Worm (Caenorhabditis elegans): ENCODE data around the gene F38A1.6.

Gene F38A1.6

DNA sequence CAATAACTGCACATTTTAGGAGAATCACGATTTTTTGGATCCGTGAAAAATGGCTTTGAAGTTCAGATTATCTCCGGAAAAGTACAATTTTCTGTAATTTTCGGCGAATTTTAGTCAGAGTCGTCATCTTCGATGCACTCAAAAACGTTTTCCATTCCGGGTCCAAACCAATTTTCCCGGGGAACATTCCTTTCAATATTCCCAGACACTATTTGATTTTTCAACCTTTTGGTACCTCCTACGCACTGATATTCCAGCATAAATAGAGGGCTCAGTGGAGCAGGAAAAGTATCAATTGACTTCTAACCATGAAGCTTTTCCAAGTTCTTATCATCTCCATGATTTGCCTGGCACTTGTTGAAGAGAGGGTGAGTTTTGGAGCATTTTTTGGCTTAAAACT lies 20.1 kb upstream of the F38A1.6 start, which contains the start of gene W09G12.6:
Gene W09G12.6, plus strand, starts transcription at position 301 of the 400 bp plus-strand sequence.
- TF ChIP-seq ama-1 (optimal IDR thresholded peaks at IDR 0.05) (no peak), aly-1 (tag; optimal IDR thresholded peaks at IDR 0.05) (no peak), flt-1 (GFP tag; IDR thresholded peaks at IDR 0.05) (no peak), ceh-13 (GFP tag; optimal IDR thresholded peaks at IDR 0.05) (no peak), B0310.2 (tag; optimal IDR thresholded peaks at IDR 0.05) (no peak), pes-1 (GFP tag; IDR thresholded peaks at IDR 0.05) (no peak), F13C5.2 (tag; optimal IDR thresholded peaks at IDR 0.05) (no peak), hnd-1 (tag; optimal IDR thresholded peaks at IDR 0.05) (no peak), scrt-1 (GFP tag; IDR thresholded peaks at IDR 0.05) (no peak), hmbx-1 (tag; optimal IDR thresholded peaks at IDR 0.05) (no peak), hmg-4 (GFP tag; optimal IDR thresholded peaks at IDR 0.05) (no peak)

DNA sequence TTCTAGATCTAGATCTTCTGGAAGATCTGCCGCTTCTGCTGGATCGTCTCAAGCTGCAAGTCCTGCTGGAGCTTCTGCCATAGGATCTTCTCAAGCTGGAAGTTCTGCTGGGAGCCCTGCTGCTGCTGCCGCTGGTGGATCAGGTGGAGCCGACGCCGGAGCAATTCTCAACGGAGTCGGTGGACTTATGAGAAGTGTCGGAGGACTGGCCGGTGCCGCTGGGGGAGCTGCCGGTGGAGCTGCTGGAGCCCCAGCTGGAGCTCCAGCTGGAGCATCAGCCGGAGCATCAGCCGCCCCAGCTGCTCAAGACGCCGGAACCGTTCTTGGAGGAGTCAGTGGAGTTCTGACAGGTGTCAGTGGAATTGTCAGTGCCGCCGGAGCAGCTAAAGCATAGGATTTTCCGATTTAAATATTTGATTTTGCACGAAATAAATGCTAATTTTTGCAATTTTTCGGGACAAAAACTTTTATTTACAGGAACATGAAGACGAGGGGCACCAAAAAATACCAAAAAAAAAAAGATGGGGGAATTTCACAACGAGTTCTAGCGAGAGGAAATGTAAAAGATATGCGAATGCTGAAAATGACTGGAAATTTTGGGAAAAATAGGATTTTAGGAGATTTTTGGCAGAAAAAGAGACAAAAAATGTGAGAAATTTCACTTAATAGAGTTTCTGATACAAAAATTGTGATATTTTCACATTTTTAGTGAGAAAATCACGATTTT lies 19.1 kb upstream of the F38A1.6 start:
- TF ChIP-seq hmg-4 (GFP tag; optimal IDR thresholded peaks at IDR 0.05) (no peak), F13C5.2 (tag; optimal IDR thresholded peaks at IDR 0.05) (no peak), pes-1 (GFP tag; IDR thresholded peaks at IDR 0.05) (no peak), aly-1 (tag; optimal IDR thresholded peaks at IDR 0.05) (no peak), tra-4 (tag; optimal IDR thresholded peaks at IDR 0.05) (no peak), hnd-1 (tag; optimal IDR thresholded peaks at IDR 0.05) (no peak), flt-1 (GFP tag; IDR thresholded peaks at IDR 0.05) (no peak), tbx-11 (GFP tag; IDR thresholded peaks at IDR 0.05) (no peak), tbx-37 (GFP tag; conservative IDR thresholded peaks at IDR 0.05) (no peak), ama-1 (optimal IDR thresholded peaks at IDR 0.05) (no peak), hmbx-1 (tag; optimal IDR thresholded peaks at IDR 0.05) (no peak)

DNA sequence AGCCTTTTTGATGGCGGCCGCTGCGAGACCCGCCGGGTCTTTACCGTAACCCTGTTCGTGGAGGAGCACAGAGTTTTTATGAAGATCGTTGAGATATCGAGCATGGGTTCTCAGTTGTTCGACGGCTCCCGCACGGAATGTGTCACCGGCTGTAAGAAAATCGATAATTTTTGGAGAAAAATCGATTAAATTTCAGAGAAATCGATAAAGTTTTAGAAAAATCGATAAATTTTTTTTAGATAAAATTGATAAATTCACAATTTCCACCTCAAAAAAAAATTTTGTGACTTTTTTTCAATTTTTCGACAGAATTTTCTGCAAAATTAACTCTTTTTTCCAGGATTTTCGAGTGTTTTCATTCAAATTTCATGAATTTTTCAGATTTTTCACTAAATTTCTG lies 16.9 kb upstream of the F38A1.6 start:
- TF ChIP-seq pes-1 (GFP tag; IDR thresholded peaks at IDR 0.05) (no peak), scrt-1 (GFP tag; IDR thresholded peaks at IDR 0.05) (no peak), B0310.2 (tag; optimal IDR thresholded peaks at IDR 0.05) (no peak), ets-7 (tag; optimal IDR thresholded peaks at IDR 0.05) (no peak), tbx-11 (GFP tag; IDR thresholded peaks at IDR 0.05) (no peak), tbx-37 (GFP tag; conservative IDR thresholded peaks at IDR 0.05) (no peak), ceh-36 (tag; optimal IDR thresholded peaks at IDR 0.05) (no peak), sea-1 (GFP tag; conservative IDR thresholded peaks at IDR 0.05) (no peak), aly-1 (tag; optimal IDR thresholded peaks at IDR 0.05) (no peak), ama-1 (optimal IDR thresholded peaks at IDR 0.05) (no peak), hnd-1 (tag; optimal IDR thresholded peaks at IDR 0.05) (no peak), hmg-4 (GFP tag; optimal IDR thresholded peaks at IDR 0.05) (no peak), hmbx-1 (tag; optimal IDR thresholded peaks at IDR 0.05) (no peak), F13C5.2 (tag; optimal IDR thresholded peaks at IDR 0.05) (no peak), ceh-13 (GFP tag; optimal IDR thresholded peaks at IDR 0.05) (no peak), tra-4 (tag; optimal IDR thresholded peaks at IDR 0.05) (no peak), flt-1 (GFP tag; IDR thresholded peaks at IDR 0.05) (no peak)

DNA sequence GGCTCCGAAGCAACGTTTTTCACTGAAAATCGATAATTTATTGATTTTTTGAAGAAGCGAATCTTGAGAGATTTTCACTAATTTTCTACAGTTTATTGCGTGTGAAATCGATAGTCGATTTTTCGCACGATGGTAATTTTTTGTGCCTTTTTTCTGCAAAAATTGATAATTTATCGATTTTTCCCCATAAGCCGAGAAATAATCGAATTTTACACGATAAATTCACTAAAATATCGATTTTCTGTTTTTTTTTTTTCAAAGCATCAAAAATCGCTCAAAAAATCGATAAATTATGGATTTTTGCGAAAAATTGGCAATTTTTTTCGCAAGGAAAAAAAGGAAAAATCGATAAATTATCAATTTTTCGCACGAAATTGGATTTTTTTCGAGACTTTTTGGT lies 15.9 kb upstream of the F38A1.6 start:
- TF ChIP-seq F13C5.2 (tag; optimal IDR thresholded peaks at IDR 0.05) = no peak
- no peak for TF ChIP-seq tbx-11 (GFP tag; IDR thresholded peaks at IDR 0.05)
- no peak for TF ChIP-seq flt-1 (GFP tag; IDR thresholded peaks at IDR 0.05)
- TF ChIP-seq ceh-36 (tag; optimal IDR thresholded peaks at IDR 0.05) = no peak
- TF ChIP-seq hnd-1 (tag; optimal IDR thresholded peaks at IDR 0.05) = no peak
- no peak for TF ChIP-seq hmbx-1 (tag; optimal IDR thresholded peaks at IDR 0.05)
- no peak for TF ChIP-seq scrt-1 (GFP tag; IDR thresholded peaks at IDR 0.05)
- no peak for TF ChIP-seq hmg-4 (GFP tag; optimal IDR thresholded peaks at IDR 0.05)
- TF ChIP-seq aly-1 (tag; optimal IDR thresholded peaks at IDR 0.05) = no peak
- no peak for TF ChIP-seq ama-1 (optimal IDR thresholded peaks at IDR 0.05)
- TF ChIP-seq tra-4 (tag; optimal IDR thresholded peaks at IDR 0.05) = no peak
- no peak for TF ChIP-seq ceh-13 (GFP tag; optimal IDR thresholded peaks at IDR 0.05)

DNA sequence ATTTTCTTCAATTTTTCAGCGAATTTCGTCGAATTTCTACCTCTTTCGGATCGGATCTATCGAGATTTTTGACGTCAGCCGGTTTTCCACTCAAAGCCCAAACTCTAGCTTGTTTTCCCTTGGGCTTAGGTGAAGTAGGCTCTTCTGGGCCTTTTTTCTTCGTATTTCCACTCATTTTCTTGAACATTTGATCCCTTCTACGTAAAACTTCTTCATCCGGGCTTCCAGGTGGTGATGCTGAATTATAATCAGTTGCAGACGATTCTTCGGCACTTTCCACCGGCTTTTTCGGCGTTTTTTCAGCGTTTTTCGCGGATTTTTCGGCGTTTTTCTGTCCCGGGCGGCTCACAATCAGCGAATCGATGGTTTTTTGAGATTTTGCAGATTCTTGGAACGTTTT lies 13.5 kb upstream of the F38A1.6 start:
- no peak for TF ChIP-seq flt-1 (GFP tag; IDR thresholded peaks at IDR 0.05)
- TF ChIP-seq ceh-36 (tag; optimal IDR thresholded peaks at IDR 0.05) = no peak
- TF ChIP-seq tbx-11 (GFP tag; IDR thresholded peaks at IDR 0.05) = no peak
- no peak for TF ChIP-seq scrt-1 (GFP tag; IDR thresholded peaks at IDR 0.05)
- TF ChIP-seq ceh-13 (GFP tag; optimal IDR thresholded peaks at IDR 0.05) = no peak
- no peak for TF ChIP-seq aly-1 (tag; optimal IDR thresholded peaks at IDR 0.05)
- TF ChIP-seq F13C5.2 (tag; optimal IDR thresholded peaks at IDR 0.05) = no peak
- TF ChIP-seq hnd-1 (tag; optimal IDR thresholded peaks at IDR 0.05) = no peak

- TF ChIP-seq tra-4 (tag; optimal IDR thresholded peaks at IDR 0.05) (no peak), scrt-1 (GFP tag; IDR thresholded peaks at IDR 0.05) (no peak), F13C5.2 (tag; optimal IDR thresholded peaks at IDR 0.05) (no peak), tbx-11 (GFP tag; IDR thresholded peaks at IDR 0.05) (no peak), B0310.2 (tag; optimal IDR thresholded peaks at IDR 0.05) (no peak), hnd-1 (tag; optimal IDR thresholded peaks at IDR 0.05) (no peak), aly-1 (tag; optimal IDR thresholded peaks at IDR 0.05) (no peak), ceh-36 (tag; optimal IDR thresholded peaks at IDR 0.05) (no peak)
Measured at ce11 chrIV:1239686-1240085, 12.0 kb upstream of the F38A1.6 start, which contains the start of gene F38A1.8. F38A1.8 (minus strand) TSS chrIV:1239852.

- TF ChIP-seq hnd-1 (tag; optimal IDR thresholded peaks at IDR 0.05) (no peak), pes-1 (GFP tag; IDR thresholded peaks at IDR 0.05) (no peak), ceh-13 (GFP tag; optimal IDR thresholded peaks at IDR 0.05) (no peak), ets-7 (tag; optimal IDR thresholded peaks at IDR 0.05) (no peak), flt-1 (GFP tag; IDR thresholded peaks at IDR 0.05) (no peak), aly-1 (tag; optimal IDR thresholded peaks at IDR 0.05) (no peak)
Measured at ce11 chrIV:1243295-1243694, 8.4 kb upstream of the F38A1.6 start, which contains the start of gene F38A1.15. F38A1.15 (minus strand) TSS chrIV:1243395.

DNA sequence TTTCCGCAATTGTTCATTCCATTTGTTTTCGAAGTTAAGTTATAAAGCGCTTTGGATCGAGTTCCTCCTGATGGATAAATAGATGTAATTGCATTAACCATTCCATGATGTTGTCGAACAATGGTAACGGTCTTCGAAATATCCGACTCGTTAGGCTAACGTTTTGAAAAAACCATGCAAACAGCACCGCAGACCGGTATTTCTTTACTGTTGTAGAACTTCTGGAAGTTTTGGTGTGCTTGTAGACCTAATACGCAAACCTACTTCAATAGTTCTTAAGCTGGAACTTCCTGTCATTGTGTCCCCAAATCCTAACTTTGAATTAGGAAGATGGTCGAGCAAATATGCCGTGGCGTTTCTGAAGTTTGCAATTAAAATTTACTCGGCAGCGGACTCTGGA lies 6.4 kb upstream of the F38A1.6 start, which contains the start of gene F38A1.9:
Gene F38A1.9, minus strand, starts transcription at position 101 of the 400 bp plus-strand sequence.
- no peak for TF ChIP-seq ceh-36 (tag; optimal IDR thresholded peaks at IDR 0.05)
- TF ChIP-seq scrt-1 (GFP tag; IDR thresholded peaks at IDR 0.05) = no peak
- no peak for TF ChIP-seq pes-1 (GFP tag; IDR thresholded peaks at IDR 0.05)
- TF ChIP-seq ceh-13 (GFP tag; optimal IDR thresholded peaks at IDR 0.05) = no peak
- TF ChIP-seq F13C5.2 (tag; optimal IDR thresholded peaks at IDR 0.05) = no peak
- no peak for TF ChIP-seq hnd-1 (tag; optimal IDR thresholded peaks at IDR 0.05)
- no peak for TF ChIP-seq ets-7 (tag; optimal IDR thresholded peaks at IDR 0.05)
- no peak for TF ChIP-seq tra-4 (tag; optimal IDR thresholded peaks at IDR 0.05)
- no peak for TF ChIP-seq ama-1 (optimal IDR thresholded peaks at IDR 0.05)
- TF ChIP-seq tbx-11 (GFP tag; IDR thresholded peaks at IDR 0.05) = no peak
- no peak for TF ChIP-seq flt-1 (GFP tag; IDR thresholded peaks at IDR 0.05)
- no peak for TF ChIP-seq hmg-4 (GFP tag; optimal IDR thresholded peaks at IDR 0.05)
- no peak for TF ChIP-seq hmbx-1 (tag; optimal IDR thresholded peaks at IDR 0.05)
- no peak for TF ChIP-seq B0310.2 (tag; optimal IDR thresholded peaks at IDR 0.05)
- no peak for TF ChIP-seq aly-1 (tag; optimal IDR thresholded peaks at IDR 0.05)
- no peak for TF ChIP-seq tbx-37 (GFP tag; conservative IDR thresholded peaks at IDR 0.05)
- no peak for TF ChIP-seq sea-1 (GFP tag; conservative IDR thresholded peaks at IDR 0.05)
